Worm (Caenorhabditis elegans) whole organism, L3 larva: ENCODE measurements around the gene B0252.5.
A peak's percentile ranks its signal among the peaks of the same experiment; 100 is the strongest.

ENCODE experiments used
- R02D3.7 ChIP-seq: fragments of 150-350 bp; optimal IDR thresholded peaks from 2 replicates; lab custom pipeline; 2014; ENCODE audit warnings: missing biosample characterization, missing genetic modification characterization
- ZK546.5 ChIP-seq: sonication (generic microtip); optimal IDR thresholded peaks from 2 replicates; lab custom pipeline; 2017; ENCODE audit warnings: missing biosample characterization, missing genetic modification characterization
- aly-2 ChIP-seq: fragments of 150-350 bp; optimal IDR thresholded peaks from 2 replicates; lab custom pipeline; 2014; ENCODE audit warnings: missing biosample characterization, missing genetic modification characterization
- ama-1 ChIP-seq: fragments of 150-350 bp; optimal IDR thresholded peaks from 2 replicates; lab custom pipeline; 2018
- ceh-16 ChIP-seq: sonication (generic microtip); optimal IDR thresholded peaks from 2 replicates; lab custom pipeline; 2017; ENCODE audit warnings: missing biosample characterization, missing genetic modification characterization
- egl-5 ChIP-seq: fragments of 150-350 bp; optimal IDR thresholded peaks from 2 replicates; lab custom pipeline; 2017; ENCODE audit warnings: missing biosample characterization, missing genetic modification reagents, missing genetic modification characterization, inconsistent platforms
- elt-1 ChIP-seq: fragments of 150-350 bp; optimal IDR thresholded peaks from 2 replicates; lab custom pipeline; 2014; ENCODE audit warnings: missing biosample characterization, missing genetic modification characterization
- elt-2 ChIP-seq: sonication (generic microtip); optimal IDR thresholded peaks from 2 replicates; lab custom pipeline; 2016; ENCODE audit warnings: missing genetic modification reagents, mild to moderate bottlenecking, missing genetic modification characterization, missing compliant biosample characterization
- elt-3 ChIP-seq, 3 experiments: fragments of 150-350 bp in 1 of 3; sonication (generic microtip) in 2 of 3; optimal IDR thresholded peaks; 2 replicates in 2 of 3; 4 replicates in 1 of 3; lab custom pipeline; 2014 to 2017; ENCODE audit warnings: missing biosample characterization in 3 of 3, missing genetic modification characterization in 3 of 3
- eor-1 ChIP-seq, 2 experiments: fragments of 150-350 bp; optimal IDR thresholded peaks; 2 replicates each; lab custom pipeline; 2014 to 2018; ENCODE audit warnings: missing biosample characterization in 2 of 2, missing genetic modification characterization in 2 of 2
- fkh-10 ChIP-seq: sonication (generic microtip); optimal IDR thresholded peaks from 2 replicates; lab custom pipeline; 2017; ENCODE audit warnings: missing biosample characterization, missing genetic modification reagents, missing genetic modification characterization
- fkh-2 ChIP-seq: fragments of 150-350 bp; optimal IDR thresholded peaks from 2 replicates; lab custom pipeline; 2014; ENCODE audit warnings: missing biosample characterization, missing genetic modification reagents, missing genetic modification characterization
- fos-1 ChIP-seq: fragments of 150-350 bp; optimal IDR thresholded peaks from 2 replicates; lab custom pipeline; 2014; ENCODE audit warnings: missing biosample characterization, missing genetic modification characterization
- hmg-11 ChIP-seq: sonication (generic microtip); optimal IDR thresholded peaks from 2 replicates; lab custom pipeline; 2016; ENCODE audit warnings: missing genetic modification characterization, missing compliant biosample characterization
- jun-1 ChIP-seq: fragments of 150-350 bp; optimal IDR thresholded peaks from 2 replicates; lab custom pipeline; 2014; ENCODE audit warnings: missing biosample characterization, missing genetic modification reagents, missing genetic modification characterization
- lin-15B ChIP-seq: fragments of 150-350 bp; optimal IDR thresholded peaks from 2 replicates; lab custom pipeline; 2014; ENCODE audit warnings: missing biosample characterization, missing genetic modification characterization
- lin-39 ChIP-seq: fragments of 150-350 bp; optimal IDR thresholded peaks from 2 replicates; lab custom pipeline; 2018; ENCODE audit warnings: missing biosample characterization, missing genetic modification reagents, missing genetic modification characterization
- lsy-12 ChIP-seq: sonication (generic microtip); optimal IDR thresholded peaks from 2 replicates; lab custom pipeline; 2016; ENCODE audit warnings: mild to moderate bottlenecking, missing genetic modification characterization, missing compliant biosample characterization
- mdl-1 ChIP-seq: fragments of 150-350 bp; optimal IDR thresholded peaks from 2 replicates; lab custom pipeline; 2014; ENCODE audit warnings: missing biosample characterization, missing genetic modification characterization
- mml-1 ChIP-seq: fragments of 150-350 bp; sonication (generic microtip); optimal IDR thresholded peaks from 3 replicates; lab custom pipeline; 2014; ENCODE audit warnings: missing biosample characterization, missing genetic modification characterization
- nfya-1 ChIP-seq: sonication (generic microtip); optimal IDR thresholded peaks from 2 replicates; lab custom pipeline; 2017; ENCODE audit warnings: missing genetic modification characterization, mild to moderate bottlenecking, missing compliant biosample characterization, antibody characterized with exemption, moderate library complexity; ENCODE audit not compliant: insufficient read depth
- nhr-11 ChIP-seq: fragments of 150-350 bp; optimal IDR thresholded peaks from 2 replicates; lab custom pipeline; 2014; ENCODE audit warnings: missing biosample characterization, missing genetic modification characterization
- nhr-12 ChIP-seq: fragments of 150-350 bp; optimal IDR thresholded peaks from 2 replicates; lab custom pipeline; 2014; ENCODE audit warnings: missing biosample characterization, missing genetic modification characterization
- nhr-23 ChIP-seq: fragments of 150-350 bp; optimal IDR thresholded peaks from 2 replicates; lab custom pipeline; 2014; ENCODE audit warnings: missing biosample characterization, missing genetic modification reagents, missing genetic modification characterization
- nhr-25 ChIP-seq: sonication (generic microtip); optimal IDR thresholded peaks from 2 replicates; lab custom pipeline; 2017; ENCODE audit warnings: missing biosample characterization, missing genetic modification characterization
- nhr-43 ChIP-seq: sonication (generic microtip); optimal IDR thresholded peaks from 2 replicates; lab custom pipeline; 2016; ENCODE audit warnings: mild to moderate bottlenecking, missing genetic modification characterization, missing compliant biosample characterization; ENCODE audit not compliant: poor library complexity, severe bottlenecking
- nhr-67 ChIP-seq: fragments of 150-350 bp; optimal IDR thresholded peaks from 2 replicates; lab custom pipeline; 2014; ENCODE audit warnings: missing biosample characterization, missing genetic modification characterization
- nhr-76 ChIP-seq: fragments of 150-350 bp; sonication (generic microtip); optimal IDR thresholded peaks from 5 replicates; lab custom pipeline; 2014; ENCODE audit warnings: missing biosample characterization, missing genetic modification characterization
- nhr-77 ChIP-seq: fragments of 150-350 bp; optimal IDR thresholded peaks from 2 replicates; lab custom pipeline; 2014; ENCODE audit warnings: missing biosample characterization, missing genetic modification characterization
- pha-4 ChIP-seq: fragments of 150-350 bp; optimal IDR thresholded peaks from 2 replicates; lab custom pipeline; 2014; ENCODE audit warnings: missing biosample characterization, missing genetic modification reagents, missing genetic modification characterization
- pqm-1 ChIP-seq: fragments of 150-350 bp; optimal IDR thresholded peaks from 2 replicates; lab custom pipeline; 2017; ENCODE audit warnings: missing biosample characterization, missing genetic modification characterization, inconsistent platforms
- sea-2 ChIP-seq: fragments of 150-350 bp; sonication (generic microtip); optimal IDR thresholded peaks from 4 replicates; lab custom pipeline; 2014; ENCODE audit warnings: missing biosample characterization, missing genetic modification reagents, missing genetic modification characterization
- snpc-4 ChIP-seq: fragments of 150-350 bp; optimal IDR thresholded peaks from 2 replicates; lab custom pipeline; 2014; ENCODE audit warnings: missing biosample characterization, missing genetic modification characterization
- tbx-2 ChIP-seq: sonication (generic microtip); optimal IDR thresholded peaks from 2 replicates; lab custom pipeline; 2016; ENCODE audit warnings: mild to moderate bottlenecking, missing genetic modification characterization, missing compliant biosample characterization
- unc-39 ChIP-seq: sonication (generic microtip); optimal IDR thresholded peaks from 4 replicates; lab custom pipeline; 2017; ENCODE audit warnings: missing biosample characterization, missing genetic modification characterization
- zag-1 ChIP-seq: fragments of 150-350 bp; optimal IDR thresholded peaks from 2 replicates; lab custom pipeline; 2014; ENCODE audit warnings: missing biosample characterization, missing genetic modification characterization

The B0252.5 gene

ce11 chrII:6897507-6897906 lies 21.2 kb downstream of the B0252.5 start, which contains the start of gene C44B7.11:
Gene C44B7.11, minus strand, starts transcription at chrII:6897540.
- TF ChIP-seq pqm-1 (tag; lab: Kevin White, UChicago), result peak; percentile 29
- no peak for TF ChIP-seq fos-1 (tag; lab: Kevin White, UChicago)
- TF ChIP-seq elt-2 (tag; lab: Kevin White, UChicago), result peak; percentile 34
- TF ChIP-seq ceh-16 (tag; lab: Kevin White, UChicago), result no peak

- TF ChIP-seq egl-5 (tag; lab: Kevin White, UChicago) (no peak), nhr-11 (tag; lab: Kevin White, UChicago) (no peak), elt-1 (tag; lab: Kevin White, UChicago) (no peak)
These were observed 25.0 kb downstream of the B0252.5 start, which contains the start of gene adal-1 for ce11 chrII:6893589-6894245. Gene adal-1, minus strand, starts transcription at chrII:6893639.

- TF ChIP-seq nhr-76 (tag; lab: Kevin White, UChicago) (no peak), nhr-43 (tag; lab: Kevin White, UChicago) (peak; percentile 85), nhr-11 (tag; lab: Kevin White, UChicago) (no peak), elt-2 (tag; lab: Kevin White, UChicago) (peak; percentile 50), eor-1 (tag; optimal IDR thresholded peaks at IDR 0.05; lab: Kevin White, UChicago) (no peak), nhr-23 (tag; lab: Kevin White, UChicago) (peak; percentile 60), pha-4 (peak; percentile 50), nhr-25 (peak; percentile 39), nfya-1 (peak; percentile 46), nhr-67 (no peak), ama-1 (lab: Kevin White, UChicago) (peak; percentile 63), ZK546.5 (tag; lab: Kevin White, UChicago) (no peak), lin-39 (tag; lab: Kevin White, UChicago) (peak; percentile 41), lsy-12 (tag; lab: Kevin White, UChicago) (peak; percentile 64), jun-1 (peak; percentile 86), pqm-1 (tag; lab: Kevin White, UChicago) (peak; percentile 77), egl-5 (tag; lab: Kevin White, UChicago) (no peak), R02D3.7 (tag; lab: Kevin White, UChicago) (no peak), sea-2 (no peak)
These were observed 26.8 kb downstream of the B0252.5 start for ce11 chrII:6891838-6892237.

- TF ChIP-seq jun-1 (peak; percentile 52), hmg-11 (peak; percentile 35), snpc-4 (tag; lab: Kevin White, UChicago) (peak; percentile 33), ama-1 (lab: Kevin White, UChicago) (peak; percentile 97), zag-1 (tag; lab: Kevin White, UChicago) (no peak), aly-2 (tag; lab: Kevin White, UChicago) (no peak), fkh-10 (no peak), R02D3.7 (tag; lab: Kevin White, UChicago) (peak; percentile 14), nhr-67 (no peak), mdl-1 (tag; lab: Kevin White, UChicago) (peak; percentile 82), nhr-43 (tag; lab: Kevin White, UChicago) (peak; percentile 68), fos-1 (tag; lab: Kevin White, UChicago) (no peak), lsy-12 (tag; lab: Kevin White, UChicago) (peak; percentile 42), elt-3 (tag; optimal IDR thresholded peaks at IDR 0.05; lab: Kevin White, UChicago) (peak in 1 of 3 experiments; percentile 33), elt-2 (tag; lab: Kevin White, UChicago) (peak; percentile 67), pha-4 (peak; percentile 81), lin-15B (tag; lab: Kevin White, UChicago) (peak; percentile 38), mml-1 (tag; lab: Kevin White, UChicago) (no peak), elt-1 (tag; lab: Kevin White, UChicago) (no peak), nfya-1 (peak; percentile 66), tbx-2 (tag; lab: Kevin White, UChicago) (peak; percentile 13), nhr-12 (tag; lab: Kevin White, UChicago) (no peak), nhr-11 (tag; lab: Kevin White, UChicago) (no peak), fkh-2 (tag; lab: Kevin White, UChicago) (no peak), lin-39 (tag; lab: Kevin White, UChicago) (peak; percentile 89), pqm-1 (tag; lab: Kevin White, UChicago) (peak; percentile 72), nhr-23 (tag; lab: Kevin White, UChicago) (peak; percentile 51), unc-39 (tag; lab: Kevin White, UChicago) (no peak), sea-2 (no peak), nhr-77 (tag; lab: Kevin White, UChicago) (no peak)
These were observed 27.5 kb downstream of the B0252.5 start for ce11 chrII:6891176-6891575.
